Fruit fly (Drosophila melanogaster) whole organism, prepupa: ENCODE results near the gene CG7084.
A peak's percentile ranks its signal among the peaks of the same experiment; 100 is the strongest.

Experiments used
- Blimp-1 ChIP-seq: fragments of 200-800 bp; sonication (Bioruptor generic); optimal IDR thresholded peaks from 3 replicates; lab custom pipeline; 2017; ENCODE audit warnings: missing biosample characterization, missing genetic modification characterization, mild to moderate bottlenecking, moderate library complexity, missing genetic modification reagents
- CG10631 ChIP-seq: fragments of 200-800 bp; sonication (Bioruptor generic); optimal IDR thresholded peaks from 2 replicates; lab custom pipeline; 2016; ENCODE audit warnings: missing biosample characterization, missing genetic modification characterization
- CG10669 ChIP-seq: fragments of 200-800 bp; sonication (Bioruptor generic); optimal IDR thresholded peaks from 3 replicates; lab custom pipeline; 2018; ENCODE audit warnings: missing biosample characterization, mild to moderate bottlenecking, missing genetic modification characterization, moderate library complexity
- CG11294 ChIP-seq: fragments of 200-800 bp; sonication (Bioruptor generic); IDR thresholded peaks from 2 replicates; pipeline ENCODE4 v1.3.6; 2022; ENCODE audit warnings: missing biosample characterization, missing genetic modification characterization
- CG11902 ChIP-seq: fragments of 200-800 bp; sonication (Bioruptor generic); optimal IDR thresholded peaks from 3 replicates; lab custom pipeline; 2016; ENCODE audit warnings: missing biosample characterization, missing genetic modification characterization
- CG15336 ChIP-seq: fragments of 200-800 bp; sonication (Bioruptor generic); IDR thresholded peaks from 2 replicates; pipeline ENCODE4 v1.3.6; 2022; ENCODE audit warnings: missing biosample characterization, missing genetic modification characterization
- CG1621 ChIP-seq: fragments of 200-800 bp; sonication (Bioruptor generic); optimal IDR thresholded peaks from 3 replicates; lab custom pipeline; 2018; ENCODE audit warnings: missing biosample characterization, mild to moderate bottlenecking, missing genetic modification characterization
- CG16779 ChIP-seq: fragments of 200-800 bp; sonication (Bioruptor generic); optimal IDR thresholded peaks from 3 replicates; lab custom pipeline; 2017; ENCODE audit warnings: missing biosample characterization, mild to moderate bottlenecking, missing genetic modification characterization
- CG3032 ChIP-seq: fragments of 200-800 bp; optimal IDR thresholded peaks from 2 replicates; lab custom pipeline; 2019; ENCODE audit warnings: missing biosample characterization, mild to moderate bottlenecking, missing genetic modification characterization, moderate library complexity
- CG31627 ChIP-seq: fragments of 200-800 bp; sonication (Bioruptor generic); optimal IDR thresholded peaks from 3 replicates; lab custom pipeline; 2016; ENCODE audit warnings: missing biosample characterization, missing genetic modification characterization
- CG32006 ChIP-seq: fragments of 200-800 bp; sonication (Bioruptor generic); optimal IDR thresholded peaks from 3 replicates; lab custom pipeline; 2017; ENCODE audit warnings: missing biosample characterization, mild to moderate bottlenecking, missing genetic modification characterization
- CG4318 ChIP-seq: fragments of 200-800 bp; sonication (Bioruptor generic); optimal IDR thresholded peaks from 3 replicates; lab custom pipeline; 2017; ENCODE audit warnings: missing biosample characterization, mild to moderate bottlenecking, missing genetic modification characterization
- CG6276 ChIP-seq: fragments of 200-800 bp; sonication (Bioruptor generic); optimal IDR thresholded peaks from 2 replicates; lab custom pipeline; 2017; ENCODE audit warnings: missing biosample characterization, mild to moderate bottlenecking, missing genetic modification characterization
- CG6792 ChIP-seq: fragments of 200-800 bp; sonication (Bioruptor generic); optimal IDR thresholded peaks from 3 replicates; lab custom pipeline; 2016; ENCODE audit warnings: missing biosample characterization, missing genetic modification characterization
- CG6808 ChIP-seq: fragments of 200-800 bp; sonication (Bioruptor generic); optimal IDR thresholded peaks from 3 replicates; lab custom pipeline; 2017; ENCODE audit warnings: missing biosample characterization, missing genetic modification characterization, mild to moderate bottlenecking, moderate library complexity, missing genetic modification reagents
- CG6854 ChIP-seq: fragments of 200-800 bp; sonication (Bioruptor generic); optimal IDR thresholded peaks from 2 replicates; lab custom pipeline; 2017; ENCODE audit warnings: missing biosample characterization, mild to moderate bottlenecking, missing genetic modification characterization
- CG7368 ChIP-seq: fragments of 200-800 bp; sonication (Bioruptor generic); optimal IDR thresholded peaks from 3 replicates; lab custom pipeline; 2016; ENCODE audit warnings: missing biosample characterization, missing genetic modification characterization
- CG8119 ChIP-seq: fragments of 200-800 bp; sonication (Bioruptor generic); IDR thresholded peaks from 3 replicates; pipeline ENCODE4 v1.3.6; 2022; ENCODE audit warnings: missing biosample characterization, missing genetic modification characterization
- CG8319 ChIP-seq: fragments of 200-800 bp; sonication (Bioruptor generic); optimal IDR thresholded peaks from 3 replicates; lab custom pipeline; 2016; ENCODE audit warnings: missing biosample characterization, missing genetic modification characterization
- CG8632 ChIP-seq: fragments of 200-800 bp; sonication (Bioruptor generic); optimal IDR thresholded peaks from 3 replicates; lab custom pipeline; 2016; ENCODE audit warnings: missing biosample characterization, missing genetic modification characterization
- Eip78C ChIP-seq: fragments of 200-800 bp; sonication (Bioruptor generic); peaks from one replicate; lab custom pipeline; 2016; ENCODE audit warnings: missing biosample characterization, missing genetic modification characterization
- Eip93F ChIP-seq: fragments of 200-800 bp; sonication (Bioruptor generic); optimal IDR thresholded peaks from 2 replicates; lab custom pipeline; 2016; ENCODE audit warnings: missing biosample characterization, mild to moderate bottlenecking, missing genetic modification characterization
- Ets96B ChIP-seq: fragments of 200-800 bp; optimal IDR thresholded peaks from 2 replicates; lab custom pipeline; 2019; ENCODE audit warnings: missing biosample characterization, mild to moderate bottlenecking, missing genetic modification characterization, moderate library complexity
- Gug ChIP-seq: fragments of 200-800 bp; sonication (Bioruptor generic); IDR thresholded peaks from 2 replicates; pipeline ENCODE4 v1.3.6; 2022; ENCODE audit warnings: missing biosample characterization, missing genetic modification characterization
- Hr38 ChIP-seq: sonication (Bioruptor generic); optimal IDR thresholded peaks from 2 replicates; lab custom pipeline; 2016; ENCODE audit warnings: missing biosample characterization, missing genetic modification characterization
- Hr4 ChIP-seq: fragments of 200-800 bp; sonication (Bioruptor generic); optimal IDR thresholded peaks from 3 replicates; lab custom pipeline; 2016; ENCODE audit warnings: missing biosample characterization, missing genetic modification characterization
- Lpt ChIP-seq: fragments of 200-800 bp; sonication (Bioruptor generic); optimal IDR thresholded peaks from 3 replicates; lab custom pipeline; 2016; ENCODE audit warnings: missing biosample characterization, missing genetic modification characterization
- Met ChIP-seq: fragments of 200-800 bp; sonication (Bioruptor generic); optimal IDR thresholded peaks from 3 replicates; lab custom pipeline; 2016; ENCODE audit warnings: missing biosample characterization, missing genetic modification characterization
- OdsH ChIP-seq: fragments of 200-800 bp; sonication (Bioruptor generic); optimal IDR thresholded peaks from 3 replicates; lab custom pipeline; 2016; ENCODE audit warnings: missing biosample characterization, missing genetic modification characterization
- Smox ChIP-seq: fragments of 200-800 bp; sonication (Bioruptor generic); optimal IDR thresholded peaks from 3 replicates; lab custom pipeline; 2016; ENCODE audit warnings: missing biosample characterization, missing genetic modification characterization
- Sox102F ChIP-seq: fragments of 200-800 bp; sonication (Bioruptor generic); optimal IDR thresholded peaks from 2 replicates; lab custom pipeline; 2016; ENCODE audit warnings: missing biosample characterization, mild to moderate bottlenecking, missing genetic modification characterization
- Sox15 ChIP-seq: fragments of 200-800 bp; sonication (Bioruptor generic); optimal IDR thresholded peaks from 3 replicates; lab custom pipeline; 2016; ENCODE audit warnings: missing biosample characterization, missing genetic modification characterization
- acj6 ChIP-seq: fragments of 200-800 bp; sonication (Bioruptor generic); optimal IDR thresholded peaks from 3 replicates; lab custom pipeline; 2016; ENCODE audit warnings: missing biosample characterization, missing genetic modification characterization
- cyc ChIP-seq: fragments of 200-800 bp; sonication (Bioruptor generic); optimal IDR thresholded peaks from 3 replicates; lab custom pipeline; 2016; ENCODE audit warnings: missing biosample characterization, missing genetic modification characterization
- dac ChIP-seq: fragments of 200-800 bp; sonication (Bioruptor generic); optimal IDR thresholded peaks from 2 replicates; lab custom pipeline; 2017; ENCODE audit warnings: missing biosample characterization, mild to moderate bottlenecking, missing genetic modification characterization
- dsx ChIP-seq: fragments of 200-800 bp; optimal IDR thresholded peaks from 3 replicates; lab custom pipeline; 2019; ENCODE audit warnings: missing biosample characterization, mild to moderate bottlenecking, missing genetic modification characterization, moderate library complexity; ENCODE audit not compliant: poor library complexity, severe bottlenecking
- eg ChIP-seq: fragments of 200-800 bp; sonication (Bioruptor generic); IDR thresholded peaks from 3 replicates; pipeline ENCODE4 v1.3.6; 2022; ENCODE audit warnings: missing biosample characterization, missing genetic modification characterization
- esn ChIP-seq: fragments of 200-800 bp; sonication (Bioruptor generic); optimal IDR thresholded peaks from 2 replicates; lab custom pipeline; 2016; ENCODE audit warnings: missing biosample characterization, mild to moderate bottlenecking, missing genetic modification characterization, moderate library complexity
- fd59A ChIP-seq: fragments of 200-800 bp; sonication (Bioruptor generic); optimal IDR thresholded peaks from 2 replicates; lab custom pipeline; 2017; ENCODE audit warnings: missing biosample characterization, mild to moderate bottlenecking, missing genetic modification characterization, missing genetic modification reagents
- fd85E ChIP-seq: fragments of 200-800 bp; sonication (Bioruptor generic); optimal IDR thresholded peaks from 3 replicates; lab custom pipeline; 2016; ENCODE audit warnings: missing biosample characterization, missing genetic modification characterization
- fkh ChIP-seq: fragments of 200-800 bp; sonication (Bioruptor generic); optimal IDR thresholded peaks from 3 replicates; lab custom pipeline; 2017; ENCODE audit warnings: missing biosample characterization, mild to moderate bottlenecking, missing genetic modification characterization, moderate library complexity
- net ChIP-seq: fragments of 200-800 bp; sonication (Bioruptor generic); optimal IDR thresholded peaks from 3 replicates; lab custom pipeline; 2016; ENCODE audit warnings: missing biosample characterization, missing genetic modification characterization
- pdm3 ChIP-seq: fragments of 200-800 bp; sonication (Bioruptor generic); optimal IDR thresholded peaks from 3 replicates; lab custom pipeline; 2016; ENCODE audit warnings: missing biosample characterization, missing genetic modification characterization
- salr ChIP-seq, 2 experiments: fragments of 200-800 bp; sonication (Bioruptor generic); optimal IDR thresholded peaks; 3 replicates each; lab custom pipeline; 2016 to 2018; ENCODE audit warnings: missing biosample characterization in 2 of 2, missing genetic modification characterization in 2 of 2, mild to moderate bottlenecking in 1 of 2
- spab ChIP-seq: fragments of 200-800 bp; sonication (Bioruptor generic); optimal IDR thresholded peaks from 2 replicates; lab custom pipeline; 2017; ENCODE audit warnings: missing biosample characterization, mild to moderate bottlenecking, missing genetic modification characterization, missing genetic modification reagents
- ss ChIP-seq, 2 experiments: fragments of 200-800 bp; sonication (Bioruptor generic); optimal IDR thresholded peaks; 2 replicates in 1 of 2; 3 replicates in 1 of 2; lab custom pipeline; 2017 to 2018; ENCODE audit warnings: mild to moderate bottlenecking in 2 of 2, missing biosample characterization in 2 of 2, missing genetic modification characterization in 2 of 2, moderate library complexity in 1 of 2
- vri ChIP-seq: fragments of 200-800 bp; sonication (Bioruptor generic); optimal IDR thresholded peaks from 3 replicates; lab custom pipeline; 2016; ENCODE audit warnings: missing biosample characterization, mild to moderate bottlenecking, missing genetic modification characterization

The CG7084 gene

dm6 chr3R:22324736-22325135, 26.1 kb downstream of the CG7084 start (continued):
- TF ChIP-seq CG6854 (GFP tag; lab: Kevin White, UChicago) (no peak), Sox102F (GFP tag; lab: Kevin White, UChicago) (no peak), pdm3 (GFP tag; lab: Kevin White, UChicago) (peak; percentile 22), Gug (GFP tag; lab: Robert Waterston, UW) (peak; percentile 16; the same call in 1 of the 2 replicates), Hr4 (peak; percentile 44), salr (GFP tag; optimal IDR thresholded peaks at IDR 0.05; lab: Kevin White, UChicago) (peak; percentile 35 to 39), CG4318 (GFP tag; lab: Kevin White, UChicago) (peak; percentile 45), CG6808 (GFP tag; lab: Kevin White, UChicago) (peak; percentile 63), ss (GFP tag; optimal IDR thresholded peaks at IDR 0.05; lab: Kevin White, UChicago) (peak in 1 of 2 experiments; percentile 74), Hr38 (GFP tag; lab: Kevin White, UChicago) (no peak), net (peak; percentile 71), acj6 (GFP tag; lab: Kevin White, UChicago) (peak; percentile 66), CG32006 (peak; percentile 77), Eip93F (no peak), fd85E (no peak), CG16779 (peak; percentile 52), Ets96B (tag; lab: Kevin White, UChicago) (peak; percentile 77), Smox (GFP tag; lab: Kevin White, UChicago) (peak; percentile 20), CG6792 (GFP tag; lab: Kevin White, UChicago) (peak; percentile 56), dac (GFP tag; lab: Kevin White, UChicago) (peak; percentile 4), CG1621 (tag; lab: Kevin White, UChicago) (peak; percentile 66), CG7368 (GFP tag; lab: Kevin White, UChicago) (peak; percentile 37), fd59A (GFP tag; lab: Kevin White, UChicago) (peak; percentile 41), CG6276 (GFP tag; lab: Kevin White, UChicago) (peak; percentile 63), CG8632 (GFP tag; lab: Kevin White, UChicago) (peak; percentile 60), CG11294 (GFP tag; lab: Robert Waterston, UW) (0 out of 2 replicates have a peak, but pooled peaks have one; percentile 43), vri (no peak), Blimp-1 (GFP tag; lab: Kevin White, UChicago) (no peak), CG11902 (no peak)

- TF ChIP-seq CG10631 (GFP tag; lab: Kevin White, UChicago) (no peak), spab (GFP tag; lab: Kevin White, UChicago) (no peak), Eip93F (no peak), net (peak; percentile 7), fkh (GFP tag; lab: Kevin White, UChicago) (no peak), CG8319 (GFP tag; lab: Kevin White, UChicago) (no peak), Lpt (no peak), CG16779 (no peak), Sox102F (GFP tag; lab: Kevin White, UChicago) (peak; percentile 36), Smox (GFP tag; lab: Kevin White, UChicago) (peak; percentile 23), CG31627 (GFP tag; lab: Kevin White, UChicago) (peak; percentile 4), dsx (GFP tag; lab: Kevin White, UChicago) (no peak), CG8119 (GFP tag; lab: Robert Waterston, UW) (no peak), CG3032 (tag; lab: Kevin White, UChicago) (no peak), cyc (peak; percentile 9), CG7368 (GFP tag; lab: Kevin White, UChicago) (no peak), ss (GFP tag; optimal IDR thresholded peaks at IDR 0.05; lab: Kevin White, UChicago) (no peak), CG15336 (GFP tag; lab: Robert Waterston, UW) (no peak), Ets96B (tag; lab: Kevin White, UChicago) (no peak), CG8632 (GFP tag; lab: Kevin White, UChicago) (peak; percentile 36), esn (peak; percentile 37), fd85E (no peak), CG10669 (peak; percentile 1), Hr38 (GFP tag; lab: Kevin White, UChicago) (no peak), Sox15 (no peak), CG6808 (GFP tag; lab: Kevin White, UChicago) (no peak), Eip78C (GFP tag; lab: Kevin White, UChicago) (peak; percentile 80), eg (GFP tag; lab: Robert Waterston, UW) (no peak), CG6276 (GFP tag; lab: Kevin White, UChicago) (no peak), acj6 (GFP tag; lab: Kevin White, UChicago) (peak; percentile 11), OdsH (peak; percentile 17), Met (GFP tag; lab: Kevin White, UChicago) (peak; percentile 53), CG11294 (GFP tag; lab: Robert Waterston, UW) (no peak)
Measured at dm6 chr3R:22328665-22329350, 30.2 kb downstream of the CG7084 start, which contains the start of gene CG7080. TSS of gene CG7080 (plus strand) at chr3R:22329300.
